Fruit fly (Drosophila melanogaster) whole organism, adult: Measurements from ENCODE around the gene CG4301.

Experiments
- CG12768 ChIP-seq: fragments of 200-800 bp; sonication (Bioruptor generic); optimal IDR thresholded peaks from 2 replicates; lab custom pipeline; 2017; ENCODE audit warnings: missing biosample characterization, missing genetic modification characterization, mild to moderate bottlenecking, moderate library complexity, missing genetic modification reagents
- CG14711 ChIP-seq: fragments of 200-800 bp; sonication (Bioruptor generic); optimal IDR thresholded peaks from 2 replicates; lab custom pipeline; 2018; ENCODE audit warnings: missing biosample characterization, mild to moderate bottlenecking, missing genetic modification characterization, moderate library complexity
- CG1620 ChIP-seq: fragments of 200-800 bp; sonication (Bioruptor generic); optimal IDR thresholded peaks from 2 replicates; lab custom pipeline; 2016; ENCODE audit warnings: missing biosample characterization, missing genetic modification characterization
- Clk ChIP-seq: fragments of 200-800 bp; sonication (Bioruptor generic); optimal IDR thresholded peaks from 2 replicates; lab custom pipeline; 2017; ENCODE audit warnings: missing biosample characterization, missing genetic modification characterization
- Crg-1 ChIP-seq: fragments of 200-800 bp; sonication (Bioruptor generic); optimal IDR thresholded peaks from 2 replicates; lab custom pipeline; 2016; ENCODE audit warnings: missing biosample characterization, missing genetic modification characterization
- Hr96 ChIP-seq: fragments of 200-800 bp; sonication (Bioruptor generic); optimal IDR thresholded peaks from 2 replicates; lab custom pipeline; 2016; ENCODE audit warnings: missing biosample characterization, missing genetic modification characterization
- kay ChIP-seq: fragments of 200-800 bp; sonication (Bioruptor generic); peaks from one replicate; lab custom pipeline; 2016; ENCODE audit warnings: missing biosample characterization, missing genetic modification characterization, borderline replicate concordance
- pad ChIP-seq: fragments of 200-800 bp; sonication (Bioruptor generic); optimal IDR thresholded peaks from 3 replicates; lab custom pipeline; 2017; ENCODE audit warnings: missing biosample characterization, missing genetic modification characterization, mild to moderate bottlenecking, moderate library complexity, missing genetic modification reagents
- tj ChIP-seq: fragments of 200-800 bp; sonication (Bioruptor generic); optimal IDR thresholded peaks from 3 replicates; lab custom pipeline; 2017; ENCODE audit warnings: missing biosample characterization, mild to moderate bottlenecking, missing genetic modification characterization, moderate library complexity

- peak; percentile 12 for TF ChIP-seq Crg-1 (GFP tag; lab: Kevin White, UChicago)
- peak; percentile 44 for TF ChIP-seq CG12768 (GFP tag; lab: Kevin White, UChicago)
- no peak for TF ChIP-seq CG14711
- TF ChIP-seq kay (GFP tag; lab: Kevin White, UChicago) = no peak
- no peak for TF ChIP-seq Clk (GFP tag; lab: Kevin White, UChicago)
- peak; percentile 84 for TF ChIP-seq pad (GFP tag; lab: Kevin White, UChicago)
- no peak for TF ChIP-seq Hr96 (GFP tag; lab: Kevin White, UChicago)
- peak; percentile 76 for TF ChIP-seq tj (GFP tag; lab: Kevin White, UChicago)
- TF ChIP-seq CG1620 (GFP tag; lab: Kevin White, UChicago) = peak; percentile 2
Observed at dm6 chrX:16448252-16449191, 43.2 kb downstream of the CG4301 start, which contains the start of the genes CG34015 and eIF4H1.
